Worm (Caenorhabditis elegans): ENCODE data around the gene B0507.3.

ce11 chrV:8805047-8805446, 36.3 kb downstream of the B0507.3 start:
- TF ChIP-seq hmbx-1 (tag; optimal IDR thresholded peaks at IDR 0.05), result no peak
- TF ChIP-seq flt-1 (GFP tag; IDR thresholded peaks at IDR 0.05), result no peak
- TF ChIP-seq F13C5.2 (tag; optimal IDR thresholded peaks at IDR 0.05), result no peak
- TF ChIP-seq sea-1 (GFP tag; conservative IDR thresholded peaks at IDR 0.05), result no peak
- TF ChIP-seq ama-1 (optimal IDR thresholded peaks at IDR 0.05), result no peak
- TF ChIP-seq scrt-1 (GFP tag; IDR thresholded peaks at IDR 0.05), result no peak
- no peak for TF ChIP-seq hnd-1 (tag; optimal IDR thresholded peaks at IDR 0.05)
- no peak for TF ChIP-seq ceh-13 (GFP tag; optimal IDR thresholded peaks at IDR 0.05)
- TF ChIP-seq pes-1 (GFP tag; IDR thresholded peaks at IDR 0.05), result no peak
- no peak for TF ChIP-seq ets-7 (tag; optimal IDR thresholded peaks at IDR 0.05)
- TF ChIP-seq B0310.2 (tag; optimal IDR thresholded peaks at IDR 0.05), result no peak
- TF ChIP-seq hmg-4 (GFP tag; optimal IDR thresholded peaks at IDR 0.05), result no peak
- TF ChIP-seq tbx-11 (GFP tag; IDR thresholded peaks at IDR 0.05), result no peak
- no peak for TF ChIP-seq tbx-37 (GFP tag; conservative IDR thresholded peaks at IDR 0.05)

All from whole organism, early embryonic.